Worm (Caenorhabditis elegans): ENCODE measurements around the gene nhr-105.

Gene nhr-105

DNA sequence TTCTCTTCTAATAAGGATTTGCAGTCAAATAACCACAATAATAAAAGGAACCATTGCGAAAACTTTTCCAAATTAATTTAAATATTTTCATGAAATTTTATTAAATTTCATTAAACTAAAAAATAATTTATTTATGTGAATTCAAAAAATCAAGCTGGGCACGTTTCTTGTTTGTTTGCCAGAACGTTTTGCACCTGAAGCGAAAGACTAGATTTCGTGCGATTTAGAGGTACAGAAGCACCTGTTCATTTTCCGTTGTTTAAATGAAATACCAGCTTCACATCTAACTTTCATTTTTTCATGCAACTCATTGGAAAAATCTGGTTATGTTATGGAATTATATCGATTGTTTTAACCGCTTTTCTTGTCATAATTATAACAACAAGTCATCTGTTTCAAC lies 22.2 kb downstream of the nhr-105 start, which contains the start of gene srg-48:
Gene srg-48, plus strand, starts transcription at position 301 of the 400 bp plus-strand sequence.
- no peak for TF ChIP-seq sdc-2 (tag; optimal IDR thresholded peaks at IDR 0.05)
- TF ChIP-seq lin-11 (tag; optimal IDR thresholded peaks at IDR 0.05), result no peak
- TF ChIP-seq npax-4 (tag; optimal IDR thresholded peaks at IDR 0.05), result no peak

DNA sequence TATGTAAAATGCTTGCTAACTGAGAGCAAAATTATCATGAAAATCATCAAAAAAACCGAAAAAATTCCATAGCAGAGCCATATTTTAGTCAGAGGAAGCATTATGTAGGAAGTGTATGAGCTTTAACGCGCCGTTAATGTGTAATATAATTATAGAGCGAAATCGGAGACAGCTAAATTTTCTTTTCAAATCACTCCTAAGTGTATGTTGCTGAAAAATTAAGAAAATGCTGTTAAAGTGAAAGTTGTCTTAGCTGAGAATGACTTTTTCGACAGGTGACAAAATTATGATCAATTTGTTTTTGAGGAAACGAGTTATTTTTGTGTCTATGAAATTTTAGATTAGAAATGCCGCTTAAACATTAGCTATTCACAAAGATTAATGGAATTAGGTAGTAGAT lies 25.1 kb downstream of the nhr-105 start, which contains the start of gene srg-50:
Gene srg-50, minus strand, starts transcription at position 101 of the 400 bp plus-strand sequence.
- TF ChIP-seq ceh-19 (GFP tag; optimal IDR thresholded peaks at IDR 0.05) (no peak), unc-86 (tag; optimal IDR thresholded peaks at IDR 0.05) (no peak), odd-2 (tag; optimal IDR thresholded peaks at IDR 0.05) (no peak), elt-4 (tag; optimal IDR thresholded peaks at IDR 0.05) (no peak), ceh-18 (tag; optimal IDR thresholded peaks at IDR 0.05) (no peak), ceh-48 (tag; optimal IDR thresholded peaks at IDR 0.05) (no peak), lim-6 (tag; optimal IDR thresholded peaks at IDR 0.05) (no peak), tbx-2 (tag; optimal IDR thresholded peaks at IDR 0.05) (no peak), sox-2 (GFP tag; IDR thresholded peaks at IDR 0.05) (no peak), ahr-1 (tag; optimal IDR thresholded peaks at IDR 0.05) (no peak)

DNA sequence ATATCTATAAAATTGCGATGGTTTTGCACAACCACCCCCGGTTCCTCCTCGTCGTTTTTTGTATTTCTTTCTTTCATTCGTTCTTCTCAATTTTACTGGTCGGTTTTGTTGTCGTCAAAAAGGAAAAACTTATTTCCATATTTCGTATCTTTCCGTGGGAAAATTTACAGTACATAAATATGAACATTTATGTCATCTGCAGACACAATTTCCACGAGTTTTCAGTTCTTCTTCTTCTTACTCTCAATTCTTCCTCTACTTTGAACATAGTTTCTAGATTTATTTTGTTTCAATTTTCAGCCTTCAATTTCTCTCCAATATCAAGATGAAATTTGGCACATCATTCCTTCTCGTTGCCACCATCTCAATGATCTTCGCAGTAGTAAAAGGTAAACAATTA lies 31.3 kb downstream of the nhr-105 start, which contains the start of gene Y43B11AR.1:
Gene Y43B11AR.1, plus strand, starts transcription at position 301 of the 400 bp plus-strand sequence.
- TF ChIP-seq ceh-34 (tag; optimal IDR thresholded peaks at IDR 0.05) (no peak), zip-5 (tag; optimal IDR thresholded peaks at IDR 0.05) (no peak), ets-4 (tag; optimal IDR thresholded peaks at IDR 0.05) (no peak)

DNA sequence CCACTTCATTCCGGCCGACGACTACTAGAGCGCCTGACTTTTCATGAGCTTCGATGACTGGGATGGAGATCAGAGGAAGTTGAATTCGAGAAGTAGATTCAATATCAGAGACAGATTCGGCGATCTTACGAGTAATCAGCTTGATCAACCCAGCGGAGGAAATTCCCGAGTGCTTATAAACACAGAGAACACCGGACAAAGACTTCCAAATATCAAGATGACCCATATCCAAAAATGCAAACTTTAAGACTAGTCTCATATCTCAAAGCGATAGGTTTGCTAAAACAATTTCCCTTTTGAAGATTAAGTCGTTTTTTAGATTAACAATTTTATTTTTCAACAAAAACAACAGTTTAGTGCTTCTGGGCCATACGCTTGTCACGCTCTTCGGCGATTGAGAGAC lies 33.4 kb downstream of the nhr-105 start, which contains the start of gene Y43B11AR.3:
Gene Y43B11AR.3, minus strand, starts transcription at position 335 of the 403 bp plus-strand sequence.
- TF ChIP-seq pax-1 (tag; optimal IDR thresholded peaks at IDR 0.05) (no peak), lin-11 (tag; optimal IDR thresholded peaks at IDR 0.05) (no peak), ama-1 (optimal IDR thresholded peaks at IDR 0.05) (peak; percentile 44), ztf-16 (tag; optimal IDR thresholded peaks at IDR 0.05) (no peak)

DNA sequence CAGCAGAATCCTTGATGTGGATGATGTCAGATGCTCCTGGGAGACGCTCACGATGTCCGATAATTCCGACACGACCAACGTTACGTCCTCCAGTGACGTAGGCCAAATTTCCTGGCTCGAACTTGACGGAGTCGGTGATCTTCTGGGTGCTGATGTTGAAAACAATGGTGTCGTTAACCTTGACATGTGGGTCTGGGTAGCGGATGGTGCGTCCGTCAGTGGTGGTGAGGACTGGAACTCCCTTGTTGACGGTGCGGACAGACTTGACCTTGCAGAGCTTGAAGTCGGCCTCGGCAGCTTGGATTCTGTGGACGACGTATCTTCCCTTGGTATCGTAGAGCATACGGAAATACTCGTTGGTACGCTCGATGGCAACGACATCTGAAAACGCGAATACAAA lies 34.0 kb downstream of the nhr-105 start:
- TF ChIP-seq tbx-2 (tag; optimal IDR thresholded peaks at IDR 0.05), result no peak
- TF ChIP-seq ceh-48 (tag; optimal IDR thresholded peaks at IDR 0.05), result no peak
- no peak for TF ChIP-seq ahr-1 (tag; optimal IDR thresholded peaks at IDR 0.05)
- TF ChIP-seq hlh-13 (GFP tag; optimal IDR thresholded peaks at IDR 0.05), result no peak
- no peak for TF ChIP-seq nfya-1 (tag; optimal IDR thresholded peaks at IDR 0.05)
- no peak for TF ChIP-seq ztf-16 (tag; optimal IDR thresholded peaks at IDR 0.05)
- no peak for TF ChIP-seq dmd-4 (tag; optimal IDR thresholded peaks at IDR 0.05; ENCODE audit: borderline replicate concordance)
- no peak for TF ChIP-seq unc-55 (GFP tag; optimal IDR thresholded peaks at IDR 0.05)
- no peak for TF ChIP-seq ama-1 (optimal IDR thresholded peaks at IDR 0.05)
- no peak for TF ChIP-seq madf-2 (tag; optimal IDR thresholded peaks at IDR 0.05)
- no peak for TF ChIP-seq unc-42 (tag; optimal IDR thresholded peaks at IDR 0.05)
- TF ChIP-seq sox-4 (tag; optimal IDR thresholded peaks at IDR 0.05), result no peak

DNA sequence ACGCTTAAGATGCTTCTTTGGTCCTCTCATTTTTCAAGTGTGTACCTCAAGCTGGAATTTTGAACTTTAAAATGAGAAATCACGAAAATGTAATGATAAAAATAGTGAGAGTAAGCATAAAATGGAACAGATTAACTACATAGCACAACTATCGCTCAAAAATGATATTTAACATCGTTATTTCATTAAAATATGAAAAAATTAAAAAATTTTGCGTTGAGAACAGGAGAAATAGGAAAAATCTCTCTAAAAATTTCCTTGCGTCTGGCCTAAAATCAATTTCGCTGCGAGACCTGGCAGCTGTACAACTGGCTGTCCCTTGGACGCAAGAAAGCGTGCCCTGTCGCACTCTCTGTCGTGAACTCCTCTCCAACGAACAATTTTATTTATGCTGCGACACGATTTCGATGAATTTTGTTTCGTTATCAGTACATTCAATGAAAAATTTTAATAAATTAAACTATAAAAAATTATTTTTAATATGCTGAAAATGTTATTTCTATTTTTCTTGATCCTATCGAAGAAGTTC lies 34.7 kb downstream of the nhr-105 start, which contains the start of gene rps-4:
Gene rps-4, minus strand, starts transcription at position 51 of the 529 bp plus-strand sequence.
- TF ChIP-seq pqm-1 (tag; optimal IDR thresholded peaks at IDR 0.05) (no peak), pag-3 (tag; optimal IDR thresholded peaks at IDR 0.05; ENCODE audit: borderline replicate concordance) (no peak), tbx-7 (tag; optimal IDR thresholded peaks at IDR 0.05) (no peak), unc-86 (tag; optimal IDR thresholded peaks at IDR 0.05) (no peak), ztf-16 (tag; optimal IDR thresholded peaks at IDR 0.05) (no peak), hlh-8 (tag; optimal IDR thresholded peaks at IDR 0.05) (no peak), ceh-45 (GFP tag; IDR thresholded peaks at IDR 0.05) (no peak), T23F11.4 (GFP tag; optimal IDR thresholded peaks at IDR 0.05) (no peak), ceh-14 (tag; optimal IDR thresholded peaks at IDR 0.05) (no peak), fax-1 (tag; optimal IDR thresholded peaks at IDR 0.05) (no peak), ref-2 (tag; optimal IDR thresholded peaks at IDR 0.05) (peak; percentile 52), elt-4 (tag; optimal IDR thresholded peaks at IDR 0.05) (no peak), C38D4.7 (GFP tag; optimal IDR thresholded peaks at IDR 0.05) (no peak), pha-4 (tag; optimal IDR thresholded peaks at IDR 0.05) (no peak), unc-55 (GFP tag; optimal IDR thresholded peaks at IDR 0.05) (peak; percentile 10), zip-5 (tag; optimal IDR thresholded peaks at IDR 0.05) (no peak), ceh-19 (GFP tag; optimal IDR thresholded peaks at IDR 0.05) (no peak), ceh-18 (tag; optimal IDR thresholded peaks at IDR 0.05) (peak; percentile 18), syd-9 (tag; optimal IDR thresholded peaks at IDR 0.05) (no peak), che-1 (tag; optimal IDR thresholded peaks at IDR 0.05) (no peak), sox-2 (GFP tag; IDR thresholded peaks at IDR 0.05) (no peak), lin-11 (tag; optimal IDR thresholded peaks at IDR 0.05) (no peak), sdc-2 (tag; optimal IDR thresholded peaks at IDR 0.05) (no peak), sox-4 (tag; optimal IDR thresholded peaks at IDR 0.05) (no peak), ceh-31 (tag; optimal IDR thresholded peaks at IDR 0.05) (peak; percentile 59), nfya-1 (tag; optimal IDR thresholded peaks at IDR 0.05) (peak; percentile 79), hlh-30 (tag; optimal IDR thresholded peaks at IDR 0.05; ENCODE audit: insufficient read depth) (peak; percentile 27)
